In the genomic region with DNA sequence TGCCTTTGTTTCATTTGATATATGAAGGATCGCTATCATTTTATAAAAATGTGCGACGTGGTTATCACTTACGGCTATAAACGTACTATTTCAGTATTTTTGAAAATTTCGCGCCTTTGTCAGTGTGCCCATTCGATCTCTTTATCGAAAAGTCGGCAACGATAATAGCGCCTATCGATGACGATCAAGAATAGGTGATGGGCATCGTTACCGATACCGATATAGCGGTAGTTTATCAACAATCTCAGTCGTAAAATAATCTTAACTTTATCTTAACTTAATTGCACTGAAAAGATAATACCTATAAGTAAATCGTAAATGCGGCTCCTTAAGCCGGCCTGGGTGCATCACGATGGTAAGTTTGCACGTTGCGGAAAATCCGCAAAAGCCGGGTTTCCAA, we compare ENCODE assay signal across 1 fruit fly cellular context.
TF ChIP-seq lines count a peak whose summit lies in the region.

Gene Hira (plus strand): TSS at position 215 of the 400 bp plus-strand sequence.

TF ChIP-seq in whole organism, embryonic, 481 proteins besides CTCF, POLR2A, EP300 and RAD21 (continued from another document):
- TF ChIP-seq mld (GFP tag; IDR thresholded peaks at IDR 0.05; lab: Robert Waterston, UW; ENCODE audit: partially characterized antibody) (peak; percentile 92), CG2116 (GFP tag; optimal IDR thresholded peaks at IDR 0.05; lab: Kevin White, UChicago) (peak; percentile 88), CG14667 (GFP tag; IDR thresholded peaks at IDR 0.05; lab: Robert Waterston, UW) (no peak), CG6175 (GFP tag; IDR thresholded peaks at IDR 0.05; lab: Robert Waterston, UW) (no peak), hbn (GFP tag; IDR thresholded peaks at IDR 0.05; lab: Robert Waterston, UW; ENCODE audit: partially characterized antibody) (peak; percentile 82), CG11085 (GFP tag; IDR thresholded peaks at IDR 0.05; lab: Robert Waterston, UW) (no peak), dmrt99B (tag; optimal IDR thresholded peaks at IDR 0.05; lab: Kevin White, UChicago) (no peak), CG1603 (tag; optimal IDR thresholded peaks at IDR 0.05; lab: Kevin White, UChicago) (peak; percentile 67), sima (GFP tag; optimal IDR thresholded peaks at IDR 0.05; lab: Kevin White, UChicago) (no peak), hth (optimal IDR thresholded peaks at IDR 0.05; lab: Kevin White, UChicago) (no peak), CG13424 (tag; optimal IDR thresholded peaks at IDR 0.05; lab: Kevin White, UChicago) (no peak), nerfin-1 (tag; optimal IDR thresholded peaks at IDR 0.05; lab: Kevin White, UChicago) (no peak), CG42726 (GFP tag; IDR thresholded peaks at IDR 0.05; lab: Robert Waterston, UW; ENCODE audit: partially characterized antibody) (no peak), CG2129 (GFP tag; IDR thresholded peaks at IDR 0.05; lab: Robert Waterston, UW; ENCODE audit: partially characterized antibody) (peak; percentile 43), ewg (GFP tag; optimal IDR thresholded peaks at IDR 0.05; lab: Kevin White, UChicago) (no peak), CG3995 (GFP tag; optimal IDR thresholded peaks at IDR 0.05; lab: Kevin White, UChicago) (peak; percentile 33), bigmax (GFP tag; optimal IDR thresholded peaks at IDR 0.05; lab: Kevin White, UChicago) (no peak), caup (GFP tag; optimal IDR thresholded peaks at IDR 0.05; lab: Kevin White, UChicago; ENCODE audit: severe bottlenecking) (no peak), CG9437 (GFP tag; optimal IDR thresholded peaks at IDR 0.05; lab: Kevin White, UChicago) (no peak), zfh1 (GFP tag; IDR thresholded peaks at IDR 0.05; lab: Robert Waterston, UW) (no peak), CG14860 (GFP tag; IDR thresholded peaks at IDR 0.05; lab: Robert Waterston, UW; ENCODE audit: partially characterized antibody) (peak; percentile 90), NK7.1 (GFP tag; optimal IDR thresholded peaks at IDR 0.05; lab: Kevin White, UChicago) (no peak), C15 (GFP tag; IDR thresholded peaks at IDR 0.05; lab: Robert Waterston, UW) (no peak), pfk (GFP tag; optimal IDR thresholded peaks at IDR 0.05; lab: Kevin White, UChicago) (no peak), org-1 (GFP tag; optimal IDR thresholded peaks at IDR 0.05; lab: Kevin White, UChicago) (no peak), az2 (GFP tag; optimal IDR thresholded peaks at IDR 0.05; lab: Kevin White, UChicago) (no peak), grau (tag; optimal IDR thresholded peaks at IDR 0.05; lab: Kevin White, UChicago) (no peak), Oaz (GFP tag; IDR thresholded peaks at IDR 0.05; lab: Robert Waterston, UW) (no peak), Hr78 (GFP tag; optimal IDR thresholded peaks at IDR 0.05; lab: Kevin White, UChicago) (no peak), zf30C (GFP tag; optimal IDR thresholded peaks at IDR 0.05; lab: Kevin White, UChicago) (no peak), crc (GFP tag; optimal IDR thresholded peaks at IDR 0.05; lab: Kevin White, UChicago) (no peak), knrl (GFP tag; IDR thresholded peaks at IDR 0.05; lab: Robert Waterston, UW; ENCODE audit: partially characterized antibody) (peak; percentile 75), CG10321 (GFP tag; IDR thresholded peaks at IDR 0.05; lab: Robert Waterston, UW) (no peak), CG14441 (GFP tag; IDR thresholded peaks at IDR 0.05; lab: Robert Waterston, UW) (no peak), sqz (GFP tag; optimal IDR thresholded peaks at IDR 0.05; lab: Kevin White, UChicago) (no peak), ssp (GFP tag; IDR thresholded peaks at IDR 0.05; lab: Robert Waterston, UW) (no peak), luna (GFP tag; optimal IDR thresholded peaks at IDR 0.05; lab: Kevin White, UChicago) (no peak), Taf1 (GFP tag; IDR thresholded peaks at IDR 0.05; lab: Robert Waterston, UW) (no peak), Ets97D (GFP tag; optimal IDR thresholded peaks at IDR 0.05; lab: Kevin White, UChicago) (peak; percentile 34), CG10267 (tag; optimal IDR thresholded peaks at IDR 0.05; lab: Kevin White, UChicago) (peak; percentile 42), Meics (GFP tag; optimal IDR thresholded peaks at IDR 0.05; lab: Kevin White, UChicago) (no peak), Dref (GFP tag; IDR thresholded peaks at IDR 0.05; lab: Robert Waterston, UW) (peak; percentile 93), pnt (GFP tag; optimal IDR thresholded peaks at IDR 0.05; lab: Kevin White, UChicago) (no peak), Lpt (GFP tag; optimal IDR thresholded peaks at IDR 0.05; lab: Kevin White, UChicago) (no peak), vfl (GFP tag; optimal IDR thresholded peaks at IDR 0.05; lab: Kevin White, UChicago) (no peak), sna (GFP tag; IDR thresholded peaks at IDR 0.05; lab: Robert Waterston, UW; ENCODE audit: partially characterized antibody) (peak; percentile 83), Neu2 (GFP tag; optimal IDR thresholded peaks at IDR 0.05; lab: Kevin White, UChicago; ENCODE audit: borderline replicate concordance) (no peak), CG2120 (GFP tag; optimal IDR thresholded peaks at IDR 0.05; lab: Kevin White, UChicago) (peak; percentile 9), CG33213 (GFP tag; optimal IDR thresholded peaks at IDR 0.05; lab: Kevin White, UChicago) (peak; percentile 44), tx (GFP tag; optimal IDR thresholded peaks at IDR 0.05; lab: Kevin White, UChicago) (no peak), mirr (GFP tag; optimal IDR thresholded peaks at IDR 0.05; lab: Kevin White, UChicago) (no peak), CG10654 (GFP tag; optimal IDR thresholded peaks at IDR 0.05; lab: Kevin White, UChicago) (no peak), CG16815 (GFP tag; optimal IDR thresholded peaks at IDR 0.05; lab: Kevin White, UChicago) (no peak), CG7745 (tag; optimal IDR thresholded peaks at IDR 0.05; lab: Kevin White, UChicago) (no peak), CG18764 (GFP tag; optimal IDR thresholded peaks at IDR 0.05; lab: Kevin White, UChicago) (no peak), CG8388 (GFP tag; optimal IDR thresholded peaks at IDR 0.05; lab: Kevin White, UChicago) (no peak), ems (GFP tag; optimal IDR thresholded peaks at IDR 0.05; lab: Kevin White, UChicago) (no peak)
TF ChIP-seq in whole organism, embryonic: peak in this region for 74.
